Fruit fly (Drosophila melanogaster): ENCODE data around the gene CG7600.

Gene CG7600

dm6 chr3L:11247370-11248255, 37.0 kb downstream of the CG7600 start (continued):
- TF ChIP-seq pho (GFP tag; optimal IDR thresholded peaks at IDR 0.05) (no peak), jigr1 (GFP tag; IDR thresholded peaks at IDR 0.05) (no peak), amos (GFP tag; IDR thresholded peaks at IDR 0.05; ENCODE audit: partially characterized antibody) (no peak; the same call in 1 of the 2 replicates), Dll (GFP tag; IDR thresholded peaks at IDR 0.05; ENCODE audit: partially characterized antibody) (peak; percentile 50; the same call in 1 of the 4 replicates), HHEX (GFP tag; optimal IDR thresholded peaks at IDR 0.05) (no peak), CG31224 (GFP tag; IDR thresholded peaks at IDR 0.05) (no peak), en (GFP tag; optimal IDR thresholded peaks at IDR 0.05) (no peak), Hr51 (GFP tag; optimal IDR thresholded peaks at IDR 0.05) (no peak), Med (GFP tag) (peak; percentile 74), vvl (GFP tag; IDR thresholded peaks at IDR 0.05) (peak; percentile 67; the same call in 1 of the 2 replicates), Trl (optimal IDR thresholded peaks at IDR 0.05) (peak; percentile 96 to 99), Trl (GFP tag; optimal IDR thresholded peaks at IDR 0.05) (peak; percentile 21), schlank (tag; optimal IDR thresholded peaks at IDR 0.05) (no peak), HLHmδ (GFP tag; optimal IDR thresholded peaks at IDR 0.05) (peak; percentile 91), pita (GFP tag; optimal IDR thresholded peaks at IDR 0.05) (no peak), CG11504 (tag; optimal IDR thresholded peaks at IDR 0.05) (no peak), usp (GFP tag; optimal IDR thresholded peaks at IDR 0.05) (no peak), CG32532 (GFP tag; IDR thresholded peaks at IDR 0.05) (no peak), corto (GFP tag; optimal IDR thresholded peaks at IDR 0.05) (no peak), CG9797 (GFP tag; optimal IDR thresholded peaks at IDR 0.05) (no peak), Oli (tag; optimal IDR thresholded peaks at IDR 0.05) (no peak), ab (GFP tag; optimal IDR thresholded peaks at IDR 0.05) (no peak), CG6854 (GFP tag; optimal IDR thresholded peaks at IDR 0.05) (no peak), tll (GFP tag; optimal IDR thresholded peaks at IDR 0.05) (no peak), tna (GFP tag; IDR thresholded peaks at IDR 0.05; ENCODE audit: partially characterized antibody) (no peak), CG6813 (GFP tag; optimal IDR thresholded peaks at IDR 0.05) (no peak), H15 (GFP tag; IDR thresholded peaks at IDR 0.05) (no peak), twi (tag; optimal IDR thresholded peaks at IDR 0.05) (peak; percentile 10), CG16813 (GFP tag; IDR thresholded peaks at IDR 0.05; ENCODE audit: partially characterized antibody) (no peak), CG12219 (GFP tag; optimal IDR thresholded peaks at IDR 0.05) (peak; percentile 30), Ada2b (GFP tag; IDR thresholded peaks at IDR 0.05) (no peak), CG12236 (GFP tag; optimal IDR thresholded peaks at IDR 0.05) (no peak), Optix (GFP tag; IDR thresholded peaks at IDR 0.05) (no peak), TFAM (GFP tag; optimal IDR thresholded peaks at IDR 0.05) (no peak), CG3281 (GFP tag; optimal IDR thresholded peaks at IDR 0.05) (no peak), Rx (GFP tag; IDR thresholded peaks at IDR 0.05) (no peak), Jarid2 (GFP tag; optimal IDR thresholded peaks at IDR 0.05) (peak; percentile 24), Nf-YB (GFP tag; optimal IDR thresholded peaks at IDR 0.05) (peak; percentile 2), chif (GFP tag; optimal IDR thresholded peaks at IDR 0.05) (no peak), CG11560 (tag; IDR thresholded peaks at IDR 0.05) (no peak), sima (GFP tag; optimal IDR thresholded peaks at IDR 0.05) (no peak), Xrp1 (GFP tag; IDR thresholded peaks at IDR 0.05) (peak; percentile 39; the same call in 1 of the 2 replicates), grau (tag; optimal IDR thresholded peaks at IDR 0.05) (no peak), E2f1 (GFP tag; IDR thresholded peaks at IDR 0.05) (no peak), cato (GFP tag; optimal IDR thresholded peaks at IDR 0.05; ENCODE audit: borderline replicate concordance) (no peak), Dbx (GFP tag; IDR thresholded peaks at IDR 0.05) (no peak), gsb (GFP tag; IDR thresholded peaks at IDR 0.05) (no peak), Hr39 (optimal IDR thresholded peaks at IDR 0.05) (no peak), trem (tag; optimal IDR thresholded peaks at IDR 0.05) (no peak)
